Worm (Caenorhabditis elegans) whole organism, early embryonic: ENCODE data around the gene nmur-2.

Experiments
- B0310.2 ChIP-seq: sonication (generic microtip); optimal IDR thresholded peaks from 2 replicates; lab custom pipeline; 2016; ENCODE audit warnings: mild to moderate bottlenecking, missing genetic modification characterization, missing compliant biosample characterization
- F13C5.2 ChIP-seq: sonication (generic microtip); optimal IDR thresholded peaks from 2 replicates; lab custom pipeline; 2017; ENCODE audit warnings: mild to moderate bottlenecking, missing genetic modification characterization, inconsistent platforms, missing compliant biosample characterization
- aly-1 ChIP-seq: sonication (generic microtip); optimal IDR thresholded peaks from 2 replicates; lab custom pipeline; 2016; ENCODE audit warnings: missing genetic modification characterization, missing compliant biosample characterization
- ama-1 ChIP-seq: fragments of 150-350 bp; optimal IDR thresholded peaks from 2 replicates; lab custom pipeline; 2014
- ceh-13 ChIP-seq: fragments of 200-800 bp; sonication (Bioruptor generic); optimal IDR thresholded peaks from 2 replicates; lab custom pipeline; 2018; ENCODE audit warnings: mild to moderate bottlenecking, missing genetic modification characterization, missing compliant biosample characterization
- ceh-36 ChIP-seq: sonication (generic microtip); optimal IDR thresholded peaks from 2 replicates; lab custom pipeline; 2016; ENCODE audit warnings: missing genetic modification characterization, inconsistent platforms, missing compliant biosample characterization
- ets-7 ChIP-seq: sonication (generic microtip); optimal IDR thresholded peaks from 2 replicates; lab custom pipeline; 2016; ENCODE audit warnings: missing genotype, missing genetic modification characterization, missing compliant biosample characterization
- flt-1 ChIP-seq: fragments of 200-800 bp; sonication (Bioruptor generic); IDR thresholded peaks from 2 replicates; pipeline ENCODE4 v1.3.6; 2022; ENCODE audit warnings: missing genetic modification characterization, missing compliant biosample characterization
- hmbx-1 ChIP-seq: sonication (generic microtip); optimal IDR thresholded peaks from 2 replicates; lab custom pipeline; 2016; ENCODE audit warnings: mild to moderate bottlenecking, missing genetic modification characterization, missing compliant biosample characterization
- hmg-4 ChIP-seq: fragments of 200-800 bp; sonication (Bioruptor generic); optimal IDR thresholded peaks from 2 replicates; lab custom pipeline; 2018; ENCODE audit warnings: mild to moderate bottlenecking, missing genetic modification characterization, missing compliant biosample characterization
- hnd-1 ChIP-seq: sonication (generic microtip); optimal IDR thresholded peaks from 2 replicates; lab custom pipeline; 2016; ENCODE audit warnings: missing genetic modification characterization, missing compliant biosample characterization
- pes-1 ChIP-seq: fragments of 200-800 bp; sonication (Bioruptor generic); IDR thresholded peaks from 2 replicates; pipeline ENCODE4 v1.3.6; 2022; ENCODE audit warnings: missing genetic modification reagents, missing genetic modification characterization, missing compliant biosample characterization
- scrt-1 ChIP-seq: fragments of 200-800 bp; sonication (Bioruptor generic); IDR thresholded peaks from 2 replicates; pipeline ENCODE4 v1.3.6; 2022; ENCODE audit warnings: missing genetic modification characterization, missing compliant biosample characterization
- sea-1 ChIP-seq: fragments of 200-800 bp; sonication (Bioruptor generic); conservative IDR thresholded peaks from 2 replicates; pipeline ENCODE4 v1.3.6; 2022; ENCODE audit warnings: missing genetic modification characterization, missing compliant biosample characterization
- tbx-11 ChIP-seq: fragments of 200-800 bp; sonication (Bioruptor generic); IDR thresholded peaks from 2 replicates; pipeline ENCODE4 v1.3.6; 2022; ENCODE audit warnings: missing genetic modification characterization, missing compliant biosample characterization
- tbx-37 ChIP-seq: fragments of 200-800 bp; sonication (Bioruptor generic); conservative IDR thresholded peaks from 2 replicates; pipeline ENCODE4 v1.3.6; 2022; ENCODE audit warnings: missing genetic modification reagents, missing genetic modification characterization, missing compliant biosample characterization
- tra-4 ChIP-seq: sonication (generic microtip); optimal IDR thresholded peaks from 2 replicates; lab custom pipeline; 2017; ENCODE audit warnings: missing genetic modification characterization, missing compliant biosample characterization

The nmur-2 gene

DNA sequence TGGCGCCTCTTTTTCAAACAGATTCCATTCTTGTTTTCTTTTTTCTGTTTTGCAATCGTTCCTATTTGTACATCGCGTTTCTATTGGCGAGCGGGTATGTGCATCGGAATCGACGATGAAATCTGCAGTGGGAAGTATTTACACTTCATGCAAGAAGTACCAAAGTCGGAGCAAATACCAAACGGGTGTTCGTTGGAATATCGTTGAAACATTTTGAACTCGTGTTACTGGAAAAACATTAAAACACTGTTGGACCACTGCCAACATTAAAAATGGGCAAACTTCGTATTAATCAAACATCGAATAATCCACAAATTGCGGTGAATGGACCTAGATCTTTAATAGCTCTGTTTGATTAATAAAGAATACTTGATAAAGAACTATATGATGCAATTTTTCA, 45.6 kb downstream of the nmur-2 start, which contains the start of gene C23H3.9:
Gene C23H3.9 (minus strand): TSS at position 101 of the 400 bp plus-strand sequence.
- TF ChIP-seq ets-7 (tag; lab: Kevin White, UChicago) (no peak), pes-1 (GFP tag; lab: Robert Waterston, UW) (no peak), flt-1 (GFP tag; lab: Robert Waterston, UW) (no peak), B0310.2 (tag; lab: Kevin White, UChicago) (no peak), aly-1 (tag; lab: Kevin White, UChicago) (no peak), hnd-1 (tag; lab: Kevin White, UChicago) (no peak)

- no peak for TF ChIP-seq hnd-1 (tag; lab: Kevin White, UChicago)
- no peak for TF ChIP-seq sea-1
- TF ChIP-seq ets-7 (tag; lab: Kevin White, UChicago) = no peak
- no peak for TF ChIP-seq tbx-37 (GFP tag; lab: Robert Waterston, UW)
- TF ChIP-seq tra-4 (tag; lab: Kevin White, UChicago) = no peak
- no peak for TF ChIP-seq F13C5.2 (tag; lab: Kevin White, UChicago)
- no peak for TF ChIP-seq ama-1
- TF ChIP-seq aly-1 (tag; lab: Kevin White, UChicago) = no peak
- TF ChIP-seq ceh-36 (tag; lab: Kevin White, UChicago) = no peak
- TF ChIP-seq scrt-1 = no peak
- TF ChIP-seq flt-1 (GFP tag; lab: Robert Waterston, UW) = no peak
- no peak for TF ChIP-seq hmg-4 (GFP tag; lab: Kevin White, UChicago)
- TF ChIP-seq pes-1 (GFP tag; lab: Robert Waterston, UW) = no peak
- no peak for TF ChIP-seq ceh-13
- TF ChIP-seq hmbx-1 (tag; lab: Kevin White, UChicago) = no peak
- TF ChIP-seq B0310.2 (tag; lab: Kevin White, UChicago) = no peak
- TF ChIP-seq tbx-11 (GFP tag; lab: Robert Waterston, UW) = no peak
These were observed 48.1 kb downstream of the nmur-2 start for ce11 chrII:76662-77061.

ce11 chrII:75831-76230, 49.0 kb downstream of the nmur-2 start:
- TF ChIP-seq tbx-11 (GFP tag; lab: Robert Waterston, UW) (no peak), flt-1 (GFP tag; lab: Robert Waterston, UW) (no peak)

- TF ChIP-seq hmbx-1 (tag; lab: Kevin White, UChicago) (no peak), aly-1 (tag; lab: Kevin White, UChicago) (no peak), pes-1 (GFP tag; lab: Robert Waterston, UW) (no peak), tra-4 (tag; lab: Kevin White, UChicago) (no peak), F13C5.2 (tag; lab: Kevin White, UChicago) (no peak), sea-1 (no peak), ets-7 (tag; lab: Kevin White, UChicago) (no peak), ama-1 (no peak)
These were observed 50.9 kb downstream of the nmur-2 start for ce11 chrII:73892-74291.

- TF ChIP-seq F13C5.2 (tag; lab: Kevin White, UChicago) (no peak), tbx-11 (GFP tag; lab: Robert Waterston, UW) (no peak), hmg-4 (GFP tag; lab: Kevin White, UChicago) (no peak), ceh-13 (no peak), scrt-1 (no peak), B0310.2 (tag; lab: Kevin White, UChicago) (no peak), sea-1 (no peak), tra-4 (tag; lab: Kevin White, UChicago) (no peak), aly-1 (tag; lab: Kevin White, UChicago) (no peak), hmbx-1 (tag; lab: Kevin White, UChicago) (no peak), flt-1 (GFP tag; lab: Robert Waterston, UW) (no peak), ets-7 (tag; lab: Kevin White, UChicago) (no peak), ama-1 (no peak), ceh-36 (tag; lab: Kevin White, UChicago) (no peak)
These were observed 51.5 kb downstream of the nmur-2 start for ce11 chrII:73329-73728.
